Worm (Caenorhabditis elegans): ENCODE data around the gene lev-9.

The lev-9 gene

ce11 chrX:6252752-6253151 lies 38.8 kb downstream of the lev-9 start:
- no peak for TF ChIP-seq ref-1 (GFP tag; conservative IDR thresholded peaks at IDR 0.05)
- no peak for TF ChIP-seq ztf-23 (GFP tag; IDR thresholded peaks at IDR 0.05)
- TF ChIP-seq klf-2 (GFP tag; conservative IDR thresholded peaks at IDR 0.05): no peak
- TF ChIP-seq flt-1 (GFP tag; IDR thresholded peaks at IDR 0.05): no peak
- no peak for TF ChIP-seq T22C8.4 (GFP tag; IDR thresholded peaks at IDR 0.05)
- TF ChIP-seq ztf-29 (GFP tag; IDR thresholded peaks at IDR 0.05): no peak
- TF ChIP-seq tab-1 (GFP tag; IDR thresholded peaks at IDR 0.05): no peak
- no peak for TF ChIP-seq med-1 (GFP tag; optimal IDR thresholded peaks at IDR 0.05; ENCODE audit: insufficient read depth)

- peak; percentile 10 for TF ChIP-seq cog-1 (tag; optimal IDR thresholded peaks at IDR 0.05)
- no peak for TF ChIP-seq T22C8.4 (GFP tag; IDR thresholded peaks at IDR 0.05)
- no peak for TF ChIP-seq klf-2 (GFP tag; conservative IDR thresholded peaks at IDR 0.05)
- TF ChIP-seq med-1 (GFP tag; optimal IDR thresholded peaks at IDR 0.05; ENCODE audit: insufficient read depth): no peak
- no peak for TF ChIP-seq ztf-29 (GFP tag; IDR thresholded peaks at IDR 0.05)
- no peak for TF ChIP-seq tab-1 (GFP tag; IDR thresholded peaks at IDR 0.05)
- TF ChIP-seq ztf-23 (GFP tag; IDR thresholded peaks at IDR 0.05): no peak
- TF ChIP-seq ref-1 (GFP tag; conservative IDR thresholded peaks at IDR 0.05): no peak
- peak; percentile 36; the same call in 1 of the 2 replicates for TF ChIP-seq flt-1 (GFP tag; IDR thresholded peaks at IDR 0.05)
These were observed 39.5 kb downstream of the lev-9 start for ce11 chrX:6251947-6252617.

DNA sequence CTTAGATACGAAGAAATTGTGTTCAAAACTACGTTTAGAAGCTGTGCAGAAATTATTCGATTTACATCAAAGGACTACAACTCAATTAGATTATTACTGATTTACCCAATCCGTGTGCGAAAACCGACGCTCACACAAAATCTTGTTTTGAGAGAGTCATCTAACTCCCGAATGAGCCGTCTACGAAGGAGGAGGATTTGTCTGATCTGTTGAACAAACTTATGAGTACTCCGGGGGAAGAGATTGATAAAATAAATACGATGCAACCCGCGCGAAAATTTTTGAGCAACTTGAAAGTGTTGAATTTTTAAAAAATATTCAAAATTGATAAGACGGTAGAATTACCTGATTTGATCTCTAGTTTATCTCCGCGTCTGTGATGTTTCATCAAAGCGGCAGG lies 40.2 kb downstream of the lev-9 start:
- no peak for TF ChIP-seq ztf-29 (GFP tag; IDR thresholded peaks at IDR 0.05)
- 0 out of 2 replicates have a peak, but pooled peaks have one; percentile 18 for TF ChIP-seq tab-1 (GFP tag; IDR thresholded peaks at IDR 0.05)

DNA sequence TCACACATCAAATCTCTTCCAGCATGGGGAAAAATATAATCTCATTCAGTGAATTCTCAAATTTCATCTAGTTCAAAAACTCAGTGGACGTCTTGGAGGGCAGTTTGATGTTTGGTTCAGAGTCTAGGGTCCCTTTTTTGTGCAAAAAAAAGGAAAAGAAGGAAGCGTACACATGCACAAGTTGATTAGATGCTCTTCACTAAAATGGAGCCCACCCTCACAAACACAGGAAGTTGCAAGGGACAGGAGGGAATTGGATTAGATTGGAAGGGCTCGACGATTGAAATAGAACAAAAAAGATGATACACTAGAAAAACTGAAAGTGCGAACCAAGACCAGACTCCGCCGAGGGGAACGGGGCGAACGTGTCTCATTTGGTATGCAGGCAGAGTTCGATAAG lies 40.7 kb downstream of the lev-9 start:
- TF ChIP-seq cog-1 (tag; optimal IDR thresholded peaks at IDR 0.05): no peak
- no peak for TF ChIP-seq flt-1 (GFP tag; IDR thresholded peaks at IDR 0.05)
- no peak for TF ChIP-seq ztf-23 (GFP tag; IDR thresholded peaks at IDR 0.05)

DNA sequence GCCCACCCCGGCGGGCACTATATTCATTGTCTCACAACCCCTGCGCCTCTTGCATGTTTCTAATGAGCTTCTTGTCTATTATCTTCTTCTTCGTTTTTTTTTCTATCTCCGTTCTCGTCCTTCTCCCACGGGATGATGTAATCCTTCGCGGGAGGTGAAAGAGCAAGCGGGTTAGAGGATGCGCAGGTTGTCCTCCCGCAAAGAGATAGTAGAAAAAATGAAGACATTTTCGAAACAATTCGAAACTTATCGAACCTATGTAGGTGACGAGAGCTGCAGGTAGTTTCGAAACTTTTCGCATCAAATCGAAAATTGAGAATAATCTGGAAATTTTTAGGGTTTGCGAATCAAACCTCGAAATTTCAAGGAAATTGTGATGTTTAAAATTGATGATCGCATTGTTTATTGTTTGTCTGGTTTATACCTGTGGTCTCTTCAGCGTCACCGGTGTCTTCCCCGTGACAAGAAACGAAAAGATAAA lies 41.2 kb downstream of the lev-9 start:
- TF ChIP-seq klf-2 (GFP tag; conservative IDR thresholded peaks at IDR 0.05): no peak
- TF ChIP-seq cog-1 (tag; optimal IDR thresholded peaks at IDR 0.05): no peak
- TF ChIP-seq T22C8.4 (GFP tag; IDR thresholded peaks at IDR 0.05): no peak

ce11 chrX:6248778-6249658 lies 42.5 kb downstream of the lev-9 start:
- no peak for TF ChIP-seq ref-1 (GFP tag; conservative IDR thresholded peaks at IDR 0.05)
- no peak for TF ChIP-seq T22C8.4 (GFP tag; IDR thresholded peaks at IDR 0.05)
- TF ChIP-seq ztf-29 (GFP tag; IDR thresholded peaks at IDR 0.05): no peak
- no peak for TF ChIP-seq med-1 (GFP tag; optimal IDR thresholded peaks at IDR 0.05; ENCODE audit: insufficient read depth)
- TF ChIP-seq tab-1 (GFP tag; IDR thresholded peaks at IDR 0.05): no peak
- TF ChIP-seq cog-1 (tag; optimal IDR thresholded peaks at IDR 0.05): no peak
- no peak for TF ChIP-seq klf-2 (GFP tag; conservative IDR thresholded peaks at IDR 0.05)
- TF ChIP-seq flt-1 (GFP tag; IDR thresholded peaks at IDR 0.05): no peak
- no peak for TF ChIP-seq ztf-23 (GFP tag; IDR thresholded peaks at IDR 0.05)

- TF ChIP-seq ztf-29 (GFP tag; IDR thresholded peaks at IDR 0.05) (no peak), med-1 (GFP tag; optimal IDR thresholded peaks at IDR 0.05; ENCODE audit: insufficient read depth) (no peak), flt-1 (GFP tag; IDR thresholded peaks at IDR 0.05) (no peak), tab-1 (GFP tag; IDR thresholded peaks at IDR 0.05) (no peak), klf-2 (GFP tag; conservative IDR thresholded peaks at IDR 0.05) (no peak), T22C8.4 (GFP tag; IDR thresholded peaks at IDR 0.05) (no peak)
These were observed 43.7 kb downstream of the lev-9 start for ce11 chrX:6247869-6248268.

DNA sequence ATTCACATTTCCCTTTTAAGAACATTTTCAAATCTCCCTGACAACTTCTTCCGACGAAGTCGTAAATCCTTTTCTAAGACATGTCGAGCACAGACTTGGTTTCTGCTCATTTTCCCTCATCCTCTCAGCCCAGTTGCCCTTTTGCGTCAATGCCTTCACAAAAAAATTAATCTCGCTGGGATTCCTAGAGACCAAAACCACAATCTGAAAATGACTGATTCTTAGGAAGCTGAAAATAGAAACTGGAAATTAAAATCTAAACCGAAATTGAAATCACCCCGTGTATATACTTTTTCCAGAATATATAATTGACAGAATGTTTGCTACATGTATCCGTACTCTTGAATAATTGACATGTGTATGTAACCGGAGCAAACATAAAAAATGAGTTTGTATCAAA lies 44.5 kb downstream of the lev-9 start:
- TF ChIP-seq T22C8.4 (GFP tag; IDR thresholded peaks at IDR 0.05) (no peak), ztf-23 (GFP tag; IDR thresholded peaks at IDR 0.05) (no peak), med-1 (GFP tag; optimal IDR thresholded peaks at IDR 0.05; ENCODE audit: insufficient read depth) (no peak), ztf-29 (GFP tag; IDR thresholded peaks at IDR 0.05) (no peak), klf-2 (GFP tag; conservative IDR thresholded peaks at IDR 0.05) (no peak), cog-1 (tag; optimal IDR thresholded peaks at IDR 0.05) (no peak), flt-1 (GFP tag; IDR thresholded peaks at IDR 0.05) (no peak), ref-1 (GFP tag; conservative IDR thresholded peaks at IDR 0.05) (no peak), tab-1 (GFP tag; IDR thresholded peaks at IDR 0.05) (no peak)

DNA sequence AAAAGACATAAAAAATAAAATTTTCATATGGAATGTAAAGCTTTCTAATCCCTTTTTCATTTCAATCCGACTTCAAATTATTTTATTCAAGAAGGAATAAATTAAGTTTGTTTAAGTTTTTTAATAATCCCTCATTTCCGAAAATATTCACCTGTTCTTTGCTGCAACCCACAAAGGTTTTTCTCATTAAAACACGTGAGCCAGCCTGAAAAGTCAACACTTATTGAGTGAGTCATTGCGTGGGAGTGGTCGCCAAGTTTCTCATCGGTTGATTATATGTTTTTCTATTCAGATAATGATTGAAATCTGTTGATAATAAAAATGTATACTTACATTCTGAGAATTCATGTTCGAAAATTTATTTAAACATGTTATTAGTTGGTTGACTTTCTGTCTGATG lies 46.0 kb downstream of the lev-9 start:
- TF ChIP-seq tab-1 (GFP tag; IDR thresholded peaks at IDR 0.05) (no peak), ref-1 (GFP tag; conservative IDR thresholded peaks at IDR 0.05) (no peak), flt-1 (GFP tag; IDR thresholded peaks at IDR 0.05) (no peak), med-1 (GFP tag; optimal IDR thresholded peaks at IDR 0.05; ENCODE audit: insufficient read depth) (no peak), ztf-29 (GFP tag; IDR thresholded peaks at IDR 0.05) (no peak), cog-1 (tag; optimal IDR thresholded peaks at IDR 0.05) (no peak), ztf-23 (GFP tag; IDR thresholded peaks at IDR 0.05) (no peak)

DNA sequence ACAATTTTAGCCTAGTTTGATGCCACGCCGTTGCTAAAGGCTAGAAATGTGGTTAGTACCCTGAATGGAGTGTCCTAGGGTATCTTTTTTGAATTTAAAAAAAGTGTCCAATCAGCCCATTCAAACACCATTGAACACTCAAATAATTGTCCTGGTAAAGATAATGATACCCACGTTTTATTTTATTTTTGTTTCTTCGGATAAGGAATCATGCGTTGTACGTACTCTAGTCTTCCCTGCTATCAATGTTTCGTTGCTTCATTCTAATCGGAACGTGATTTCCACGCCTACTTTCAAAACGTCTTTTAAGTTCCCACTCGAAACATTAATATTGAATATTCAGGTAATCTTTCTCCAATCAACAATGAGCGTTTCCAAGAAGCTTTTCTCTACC lies 50.9 kb downstream of the lev-9 start, which contains the start of gene got-2.2:
Gene got-2.2, plus strand, starts transcription at position 344 of the 394 bp plus-strand sequence.
- TF ChIP-seq cog-1 (tag; optimal IDR thresholded peaks at IDR 0.05): no peak
- no peak for TF ChIP-seq klf-2 (GFP tag; conservative IDR thresholded peaks at IDR 0.05)
- TF ChIP-seq T22C8.4 (GFP tag; IDR thresholded peaks at IDR 0.05): no peak
- TF ChIP-seq med-1 (GFP tag; optimal IDR thresholded peaks at IDR 0.05; ENCODE audit: insufficient read depth): no peak
- no peak for TF ChIP-seq ztf-29 (GFP tag; IDR thresholded peaks at IDR 0.05)
- no peak for TF ChIP-seq ztf-23 (GFP tag; IDR thresholded peaks at IDR 0.05)
- TF ChIP-seq tab-1 (GFP tag; IDR thresholded peaks at IDR 0.05): no peak
- TF ChIP-seq flt-1 (GFP tag; IDR thresholded peaks at IDR 0.05): no peak
- no peak for TF ChIP-seq ref-1 (GFP tag; conservative IDR thresholded peaks at IDR 0.05)

Measured in whole organism, midembryonic.